Worm (Caenorhabditis elegans) whole organism, midembryonic: ENCODE results near the gene gmap-2.

Experiments used
- T22C8.4 ChIP-seq: fragments of 200-800 bp; sonication (Bioruptor generic); IDR thresholded peaks from 2 replicates; pipeline ENCODE4 v1.3.6; 2022; ENCODE audit warnings: missing genetic modification characterization, missing compliant biosample characterization
- cog-1 ChIP-seq: sonication (generic microtip); optimal IDR thresholded peaks from 2 replicates; lab custom pipeline; 2016; ENCODE audit warnings: missing genetic modification characterization, missing compliant biosample characterization
- flt-1 ChIP-seq: fragments of 200-800 bp; sonication (Bioruptor generic); IDR thresholded peaks from 2 replicates; pipeline ENCODE4 v1.3.6; 2022; ENCODE audit warnings: missing genetic modification characterization, missing compliant biosample characterization
- klf-2 ChIP-seq: fragments of 200-800 bp; sonication (Bioruptor generic); conservative IDR thresholded peaks from 2 replicates; pipeline ENCODE4 v1.3.6; 2022; ENCODE audit warnings: missing genetic modification reagents, missing genetic modification characterization, missing compliant biosample characterization
- med-1 ChIP-seq: sonication (generic microtip); optimal IDR thresholded peaks from 2 replicates; lab custom pipeline; 2017; ENCODE audit warnings: missing genetic modification characterization, mild to moderate bottlenecking, missing compliant biosample characterization, antibody characterized with exemption, missing genetic modification reagents; ENCODE audit not compliant: insufficient read depth
- ref-1 ChIP-seq: fragments of 200-800 bp; sonication (Bioruptor generic); conservative IDR thresholded peaks from 2 replicates; pipeline ENCODE4 v1.3.6; 2022; ENCODE audit warnings: missing genetic modification reagents, missing genetic modification characterization, missing compliant biosample characterization
- tab-1 ChIP-seq: fragments of 200-800 bp; sonication (Bioruptor generic); IDR thresholded peaks from 2 replicates; pipeline ENCODE4 v1.3.6; 2022; ENCODE audit warnings: missing genetic modification characterization, missing compliant biosample characterization

- TF ChIP-seq tab-1 (GFP tag; lab: Robert Waterston, UW) (no peak), flt-1 (GFP tag; lab: Robert Waterston, UW) (no peak), T22C8.4 (GFP tag; lab: Robert Waterston, UW) (no peak), cog-1 (no peak), med-1 (no peak), klf-2 (no peak), ref-1 (no peak)
Observed at ce11 chrX:12915058-12915457, 28.0 kb downstream of the gmap-2 start.
